5 worm cellular contexts compared by ENCODE assay signal in the genomic region with DNA sequence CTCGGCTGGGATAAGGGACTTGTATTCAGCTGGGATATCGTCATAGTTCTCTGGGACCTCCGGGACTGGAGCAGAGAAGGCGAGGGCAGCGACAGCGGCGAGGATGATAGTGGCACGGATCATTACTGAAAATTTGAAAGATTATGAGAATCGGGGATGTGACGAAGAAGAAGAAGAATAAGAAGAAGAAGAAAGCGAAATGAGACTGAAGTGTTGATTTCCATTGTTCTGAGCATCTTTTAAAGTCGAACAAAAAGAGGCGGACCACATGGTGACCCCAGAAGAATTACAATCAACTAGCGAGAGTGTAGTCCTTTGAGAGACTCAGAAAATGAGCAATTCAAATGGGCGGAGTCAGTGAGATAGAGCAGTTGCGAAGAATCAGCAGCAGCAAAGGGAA.
TF ChIP-seq lines count a peak whose summit lies in the region.

A gene (minus strand): TSS at position 125 of the 400 bp plus-strand sequence.

TF ChIP-seq in whole organism, L1 larva, 84 proteins besides CTCF, POLR2A, EP300 and RAD21 (continues in another document):
- peak; percentile 60 for TF ChIP-seq nhr-71 (tag; optimal IDR thresholded peaks at IDR 0.05; lab: Kevin White, UChicago)
- TF ChIP-seq swsn-7 (tag; optimal IDR thresholded peaks at IDR 0.05; lab: Kevin White, UChicago) = peak; percentile 13
- TF ChIP-seq lin-14 (GFP tag; optimal IDR thresholded peaks at IDR 0.05; lab: Kevin White, UChicago) = peak; percentile 28
- TF ChIP-seq unc-86 (tag; optimal IDR thresholded peaks at IDR 0.05; lab: Kevin White, UChicago) = no peak
- no peak for TF ChIP-seq lin-15B (tag; optimal IDR thresholded peaks at IDR 0.05; lab: Kevin White, UChicago)
- peak; percentile 39 for TF ChIP-seq snu-23 (GFP tag; optimal IDR thresholded peaks at IDR 0.05; lab: Kevin White, UChicago)
- TF ChIP-seq Y116A8C.19 (tag; optimal IDR thresholded peaks at IDR 0.05; lab: Kevin White, UChicago; ENCODE audit: borderline replicate concordance) = no peak
- peak; percentile 72 for TF ChIP-seq dsc-1 (tag; optimal IDR thresholded peaks at IDR 0.05; lab: Kevin White, UChicago)
- TF ChIP-seq lsy-2 (tag; optimal IDR thresholded peaks at IDR 0.05; lab: Kevin White, UChicago) = peak; percentile 12 to 30
- peak; percentile 49 for TF ChIP-seq ama-1 (optimal IDR thresholded peaks at IDR 0.05; lab: Kevin White, UChicago)
- TF ChIP-seq rnt-1 (tag; optimal IDR thresholded peaks at IDR 0.05; lab: Kevin White, UChicago) = peak; percentile 49
- TF ChIP-seq nhr-20 (tag; optimal IDR thresholded peaks at IDR 0.05; lab: Kevin White, UChicago) = peak; percentile 38
- no peak for TF ChIP-seq sox-4 (tag; optimal IDR thresholded peaks at IDR 0.05; lab: Kevin White, UChicago)
- peak; percentile 14 for TF ChIP-seq lir-3 (tag; optimal IDR thresholded peaks at IDR 0.05; lab: Kevin White, UChicago; ENCODE audit: poor library complexity)
- peak; percentile 48 for TF ChIP-seq fkh-4 (tag; optimal IDR thresholded peaks at IDR 0.05; lab: Kevin White, UChicago; ENCODE audit: borderline replicate concordance)
- TF ChIP-seq pqm-1 (tag; optimal IDR thresholded peaks at IDR 0.05; lab: Kevin White, UChicago) = no peak
- TF ChIP-seq ztf-4 (tag; optimal IDR thresholded peaks at IDR 0.05; lab: Kevin White, UChicago) = no peak

TF ChIP-seq in whole organism, L2 larva, 48 proteins besides CTCF, POLR2A, EP300 and RAD21 (continues in another document):
- TF ChIP-seq mab-5 (tag; optimal IDR thresholded peaks at IDR 0.05; lab: Kevin White, UChicago) (no peak), C34F6.9 (tag; optimal IDR thresholded peaks at IDR 0.05; lab: Kevin White, UChicago) (peak; percentile 11), lin-13 (GFP tag; optimal IDR thresholded peaks at IDR 0.05; lab: Kevin White, UChicago) (no peak), nhr-23 (tag; optimal IDR thresholded peaks at IDR 0.05; lab: Kevin White, UChicago) (no peak), nhr-6 (tag; optimal IDR thresholded peaks at IDR 0.05; lab: Kevin White, UChicago) (no peak), dmd-4 (tag; optimal IDR thresholded peaks at IDR 0.05; lab: Kevin White, UChicago) (no peak), ZK546.5 (tag; optimal IDR thresholded peaks at IDR 0.05; lab: Kevin White, UChicago) (no peak), crh-2 (tag; optimal IDR thresholded peaks at IDR 0.05; lab: Kevin White, UChicago) (no peak), ama-1 (optimal IDR thresholded peaks at IDR 0.05; lab: Kevin White, UChicago) (peak; percentile 58), mdl-1 (tag; optimal IDR thresholded peaks at IDR 0.05; lab: Kevin White, UChicago) (no peak), nhr-129 (tag; optimal IDR thresholded peaks at IDR 0.05; lab: Kevin White, UChicago) (peak; percentile 7), lsy-2 (tag; optimal IDR thresholded peaks at IDR 0.05; lab: Kevin White, UChicago) (peak in 1 of 2 experiments; percentile 18), ceh-16 (tag; optimal IDR thresholded peaks at IDR 0.05; lab: Kevin White, UChicago) (no peak), Y55F3AM.14 (GFP tag; optimal IDR thresholded peaks at IDR 0.05; lab: Kevin White, UChicago) (no peak), unc-62 (GFP tag; optimal IDR thresholded peaks at IDR 0.05; lab: Kevin White, UChicago) (no peak), zag-1 (tag; optimal IDR thresholded peaks at IDR 0.05; lab: Kevin White, UChicago) (no peak), ceh-82 (tag; optimal IDR thresholded peaks at IDR 0.05; lab: Kevin White, UChicago) (no peak), nhr-237 (tag; optimal IDR thresholded peaks at IDR 0.05; lab: Kevin White, UChicago) (no peak)

TF ChIP-seq in whole organism, L3 larva, 47 proteins besides CTCF, POLR2A, EP300 and RAD21:
- TF ChIP-seq unc-39 (tag; optimal IDR thresholded peaks at IDR 0.05; lab: Kevin White, UChicago) (no peak), snpc-4 (tag; optimal IDR thresholded peaks at IDR 0.05; lab: Kevin White, UChicago) (no peak), unc-62 (GFP tag; optimal IDR thresholded peaks at IDR 0.05; lab: Kevin White, UChicago) (no peak), ztf-11 (tag; optimal IDR thresholded peaks at IDR 0.05; lab: Kevin White, UChicago) (no peak), tbx-2 (tag; optimal IDR thresholded peaks at IDR 0.05; lab: Kevin White, UChicago) (no peak), nfya-1 (tag; optimal IDR thresholded peaks at IDR 0.05; lab: Kevin White, UChicago; ENCODE audit: insufficient read depth) (peak; percentile 31), pha-4 (tag; optimal IDR thresholded peaks at IDR 0.05; lab: Kevin White, UChicago) (no peak), nhr-12 (tag; optimal IDR thresholded peaks at IDR 0.05; lab: Kevin White, UChicago) (no peak)

TF ChIP-seq in whole organism, late embryonic, 69 proteins besides CTCF, POLR2A, EP300 and RAD21:
- no peak for TF ChIP-seq elt-4 (tag; optimal IDR thresholded peaks at IDR 0.05; lab: Kevin White, UChicago)
- TF ChIP-seq ceh-9 (tag; optimal IDR thresholded peaks at IDR 0.05; lab: Kevin White, UChicago) = no peak
- no peak for TF ChIP-seq pag-3 (tag; optimal IDR thresholded peaks at IDR 0.05; lab: Kevin White, UChicago; ENCODE audit: borderline replicate concordance)
- peak; percentile 10 for TF ChIP-seq ceh-18 (tag; optimal IDR thresholded peaks at IDR 0.05; lab: Kevin White, UChicago)
- TF ChIP-seq ets-4 (tag; optimal IDR thresholded peaks at IDR 0.05; lab: Kevin White, UChicago) = no peak
- no peak for TF ChIP-seq hlh-6 (tag; optimal IDR thresholded peaks at IDR 0.05; lab: Kevin White, UChicago)
- no peak for TF ChIP-seq ttx-3 (tag; optimal IDR thresholded peaks at IDR 0.05; lab: Kevin White, UChicago)
- TF ChIP-seq syd-9 (tag; optimal IDR thresholded peaks at IDR 0.05; lab: Kevin White, UChicago) = no peak
- no peak for TF ChIP-seq hlh-15 (tag; optimal IDR thresholded peaks at IDR 0.05; lab: Kevin White, UChicago)
- TF ChIP-seq nhr-11 (tag; optimal IDR thresholded peaks at IDR 0.05; lab: Kevin White, UChicago) = no peak
- TF ChIP-seq madf-2 (tag; optimal IDR thresholded peaks at IDR 0.05; lab: Kevin White, UChicago) = no peak
- TF ChIP-seq eyg-1 (tag; optimal IDR thresholded peaks at IDR 0.05; lab: Kevin White, UChicago) = no peak
- TF ChIP-seq C08G9.2 (tag; optimal IDR thresholded peaks at IDR 0.05; lab: Kevin White, UChicago) = peak; percentile 11
- TF ChIP-seq hlh-8 (tag; optimal IDR thresholded peaks at IDR 0.05; lab: Kevin White, UChicago) = peak; percentile 41
- TF ChIP-seq ama-1 (optimal IDR thresholded peaks at IDR 0.05; lab: Kevin White, UChicago) = peak; percentile 74
- TF ChIP-seq pqm-1 (tag; optimal IDR thresholded peaks at IDR 0.05; lab: Kevin White, UChicago) = no peak
- no peak for TF ChIP-seq sox-4 (tag; optimal IDR thresholded peaks at IDR 0.05; lab: Kevin White, UChicago)
- TF ChIP-seq ceh-22 (tag; optimal IDR thresholded peaks at IDR 0.05; lab: Kevin White, UChicago) = no peak
- no peak for TF ChIP-seq ceh-45 (GFP tag; IDR thresholded peaks at IDR 0.05; lab: Robert Waterston, UW)
- peak; percentile 23 for TF ChIP-seq nfya-1 (tag; optimal IDR thresholded peaks at IDR 0.05; lab: Kevin White, UChicago)
- no peak for TF ChIP-seq rnt-1 (tag; optimal IDR thresholded peaks at IDR 0.05; lab: Kevin White, UChicago)

TF ChIP-seq in whole organism, mixed stage, embryonic, 35 proteins besides CTCF, POLR2A, EP300 and RAD21:
- no peak for TF ChIP-seq sptf-1 (tag; optimal IDR thresholded peaks at IDR 0.05; lab: Kevin White, UChicago)
- TF ChIP-seq nhr-76 (tag; optimal IDR thresholded peaks at IDR 0.05; lab: Kevin White, UChicago) = no peak
- TF ChIP-seq ceh-39 (tag; optimal IDR thresholded peaks at IDR 0.05; lab: Kevin White, UChicago) = no peak
- peak; percentile 58 for TF ChIP-seq unc-62 (GFP tag; optimal IDR thresholded peaks at IDR 0.05; lab: Kevin White, UChicago)
- TF ChIP-seq pha-4 (tag; optimal IDR thresholded peaks at IDR 0.05; lab: Kevin White, UChicago) = no peak
- TF ChIP-seq hlh-1 (tag; optimal IDR thresholded peaks at IDR 0.05; lab: Kevin White, UChicago) = peak; percentile 57
- no peak for TF ChIP-seq blmp-1 (tag; optimal IDR thresholded peaks at IDR 0.05; lab: Kevin White, UChicago)
- TF ChIP-seq unc-120 (tag; optimal IDR thresholded peaks at IDR 0.05; lab: Kevin White, UChicago; ENCODE audit: poor library complexity, severe bottlenecking) = peak; percentile 63
- no peak for TF ChIP-seq ces-1 (GFP tag; optimal IDR thresholded peaks at IDR 0.05; lab: Kevin White, UChicago)
- peak; percentile 8 for TF ChIP-seq M03D4.4 (tag; optimal IDR thresholded peaks at IDR 0.05; lab: Kevin White, UChicago)
